Worm (Caenorhabditis elegans) whole organism, L3 larva: ENCODE results near the gene T19H12.12.
"Not testable (repeated sequence)": the region's sequence is repeated elsewhere in the genome, so short reads cannot be mapped to it uniquely, and the experiment has no call there.

Experiments
- R02D3.7 ChIP-seq: fragments of 150-350 bp; optimal IDR thresholded peaks from 2 replicates; lab custom pipeline; 2014; ENCODE audit warnings: missing biosample characterization, missing genetic modification characterization
- ZK546.5 ChIP-seq: sonication (generic microtip); optimal IDR thresholded peaks from 2 replicates; lab custom pipeline; 2017; ENCODE audit warnings: missing biosample characterization, missing genetic modification characterization
- aly-2 ChIP-seq: fragments of 150-350 bp; optimal IDR thresholded peaks from 2 replicates; lab custom pipeline; 2014; ENCODE audit warnings: missing biosample characterization, missing genetic modification characterization
- ceh-28 ChIP-seq: fragments of 150-350 bp; optimal IDR thresholded peaks from 2 replicates; lab custom pipeline; 2014; ENCODE audit warnings: missing biosample characterization, missing genetic modification reagents, missing genetic modification characterization
- ceh-82 ChIP-seq: fragments of 150-350 bp; optimal IDR thresholded peaks from 2 replicates; lab custom pipeline; 2014; ENCODE audit warnings: missing biosample characterization, missing genetic modification characterization
- ceh-9 ChIP-seq: sonication (generic microtip); optimal IDR thresholded peaks from 2 replicates; lab custom pipeline; 2018; ENCODE audit warnings: missing biosample characterization, missing genetic modification characterization
- egl-27 ChIP-seq: sonication (generic microtip); optimal IDR thresholded peaks from 4 replicates; lab custom pipeline; 2017; ENCODE audit warnings: missing biosample characterization, missing genetic modification reagents, missing genetic modification characterization
- egl-5 ChIP-seq: fragments of 150-350 bp; optimal IDR thresholded peaks from 2 replicates; lab custom pipeline; 2017; ENCODE audit warnings: missing biosample characterization, missing genetic modification reagents, missing genetic modification characterization, inconsistent platforms
- elt-1 ChIP-seq: fragments of 150-350 bp; optimal IDR thresholded peaks from 2 replicates; lab custom pipeline; 2014; ENCODE audit warnings: missing biosample characterization, missing genetic modification characterization
- elt-3 ChIP-seq, 3 experiments: fragments of 150-350 bp in 1 of 3; sonication (generic microtip) in 2 of 3; optimal IDR thresholded peaks; 2 replicates in 2 of 3; 4 replicates in 1 of 3; lab custom pipeline; 2014 to 2017; ENCODE audit warnings: missing biosample characterization in 3 of 3, missing genetic modification characterization in 3 of 3
- eor-1 ChIP-seq, 2 experiments: fragments of 150-350 bp; optimal IDR thresholded peaks; 2 replicates each; lab custom pipeline; 2014 to 2018; ENCODE audit warnings: missing biosample characterization in 2 of 2, missing genetic modification characterization in 2 of 2
- fos-1 ChIP-seq: fragments of 150-350 bp; optimal IDR thresholded peaks from 2 replicates; lab custom pipeline; 2014; ENCODE audit warnings: missing biosample characterization, missing genetic modification characterization
- hmg-11 ChIP-seq: sonication (generic microtip); optimal IDR thresholded peaks from 2 replicates; lab custom pipeline; 2016; ENCODE audit warnings: missing genetic modification characterization, missing compliant biosample characterization
- jun-1 ChIP-seq: fragments of 150-350 bp; optimal IDR thresholded peaks from 2 replicates; lab custom pipeline; 2014; ENCODE audit warnings: missing biosample characterization, missing genetic modification reagents, missing genetic modification characterization
- lin-39 ChIP-seq: fragments of 150-350 bp; optimal IDR thresholded peaks from 2 replicates; lab custom pipeline; 2018; ENCODE audit warnings: missing biosample characterization, missing genetic modification reagents, missing genetic modification characterization
- mdl-1 ChIP-seq: fragments of 150-350 bp; optimal IDR thresholded peaks from 2 replicates; lab custom pipeline; 2014; ENCODE audit warnings: missing biosample characterization, missing genetic modification characterization
- mml-1 ChIP-seq: fragments of 150-350 bp; sonication (generic microtip); optimal IDR thresholded peaks from 3 replicates; lab custom pipeline; 2014; ENCODE audit warnings: missing biosample characterization, missing genetic modification characterization
- nhr-11 ChIP-seq: fragments of 150-350 bp; optimal IDR thresholded peaks from 2 replicates; lab custom pipeline; 2014; ENCODE audit warnings: missing biosample characterization, missing genetic modification characterization
- nhr-23 ChIP-seq: fragments of 150-350 bp; optimal IDR thresholded peaks from 2 replicates; lab custom pipeline; 2014; ENCODE audit warnings: missing biosample characterization, missing genetic modification reagents, missing genetic modification characterization
- nhr-237 ChIP-seq: fragments of 150-350 bp; optimal IDR thresholded peaks from 2 replicates; lab custom pipeline; 2014; ENCODE audit warnings: missing biosample characterization, missing genetic modification characterization
- nhr-25 ChIP-seq: sonication (generic microtip); optimal IDR thresholded peaks from 2 replicates; lab custom pipeline; 2017; ENCODE audit warnings: missing biosample characterization, missing genetic modification characterization
- nhr-43 ChIP-seq: sonication (generic microtip); optimal IDR thresholded peaks from 2 replicates; lab custom pipeline; 2016; ENCODE audit warnings: mild to moderate bottlenecking, missing genetic modification characterization, missing compliant biosample characterization; ENCODE audit not compliant: poor library complexity, severe bottlenecking
- nhr-67 ChIP-seq: fragments of 150-350 bp; optimal IDR thresholded peaks from 2 replicates; lab custom pipeline; 2014; ENCODE audit warnings: missing biosample characterization, missing genetic modification characterization
- nhr-77 ChIP-seq: fragments of 150-350 bp; optimal IDR thresholded peaks from 2 replicates; lab custom pipeline; 2014; ENCODE audit warnings: missing biosample characterization, missing genetic modification characterization
- pqm-1 ChIP-seq: fragments of 150-350 bp; optimal IDR thresholded peaks from 2 replicates; lab custom pipeline; 2017; ENCODE audit warnings: missing biosample characterization, missing genetic modification characterization, inconsistent platforms
- sea-2 ChIP-seq: fragments of 150-350 bp; sonication (generic microtip); optimal IDR thresholded peaks from 4 replicates; lab custom pipeline; 2014; ENCODE audit warnings: missing biosample characterization, missing genetic modification reagents, missing genetic modification characterization
- snpc-4 ChIP-seq: fragments of 150-350 bp; optimal IDR thresholded peaks from 2 replicates; lab custom pipeline; 2014; ENCODE audit warnings: missing biosample characterization, missing genetic modification characterization
- zag-1 ChIP-seq: fragments of 150-350 bp; optimal IDR thresholded peaks from 2 replicates; lab custom pipeline; 2014; ENCODE audit warnings: missing biosample characterization, missing genetic modification characterization
- ztf-11 ChIP-seq: fragments of 150-350 bp; optimal IDR thresholded peaks from 2 replicates; lab custom pipeline; 2014; ENCODE audit warnings: missing biosample characterization, missing genetic modification characterization

Gene T19H12.12

ce11 chrV:4894971-4895370 is 10.4 kb downstream of the T19H12.12 start, which contains the start of gene ugt-11:
ugt-11 (minus strand) TSS chrV:4895071.
- no peak for TF ChIP-seq ztf-11 (tag; lab: Kevin White, UChicago)
- no peak for TF ChIP-seq fos-1
- TF ChIP-seq R02D3.7 (tag; lab: Kevin White, UChicago), result no peak
- TF ChIP-seq egl-27, result no peak
- no peak for TF ChIP-seq jun-1 (tag; lab: Kevin White, UChicago)

DNA sequence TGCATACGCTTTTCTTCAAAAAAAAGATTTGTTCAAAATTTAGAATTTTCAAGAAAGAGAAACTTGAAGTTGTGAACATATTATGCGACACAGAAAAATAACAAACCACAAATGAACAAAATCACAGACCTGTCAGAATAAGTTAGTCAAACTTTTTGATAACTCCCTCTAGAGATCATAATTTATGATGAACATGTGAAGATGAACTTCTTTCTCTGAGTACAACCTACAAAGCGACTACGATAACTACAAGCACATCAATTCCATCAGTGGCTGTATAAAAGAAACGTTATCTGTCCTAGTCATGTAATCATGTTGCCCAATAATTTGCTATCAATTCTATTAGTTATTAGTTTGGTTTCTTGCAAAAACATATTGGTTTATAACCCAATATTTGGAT is 11.2 kb downstream of the T19H12.12 start, which contains the start of gene ugt-9:
TSS of gene ugt-9 (plus strand) at position 305 of the 400 bp plus-strand sequence.
- TF ChIP-seq aly-2 (tag; lab: Kevin White, UChicago) (no peak), nhr-25 (tag; lab: Kevin White, UChicago) (peak; percentile 16)

ce11 chrV:4900020-4900419 is 15.4 kb downstream of the T19H12.12 start, which contains the start of gene ugt-10:
ugt-10 (minus strand) TSS chrV:4900120.
- TF ChIP-seq nhr-237; mml-1 (tag; lab: Kevin White, UChicago); ceh-28 (tag; lab: Kevin White, UChicago): not testable (repeated sequence)
- TF ChIP-seq, all 47 proteins: peak for 0; not testable (repeated sequence) for 47

DNA sequence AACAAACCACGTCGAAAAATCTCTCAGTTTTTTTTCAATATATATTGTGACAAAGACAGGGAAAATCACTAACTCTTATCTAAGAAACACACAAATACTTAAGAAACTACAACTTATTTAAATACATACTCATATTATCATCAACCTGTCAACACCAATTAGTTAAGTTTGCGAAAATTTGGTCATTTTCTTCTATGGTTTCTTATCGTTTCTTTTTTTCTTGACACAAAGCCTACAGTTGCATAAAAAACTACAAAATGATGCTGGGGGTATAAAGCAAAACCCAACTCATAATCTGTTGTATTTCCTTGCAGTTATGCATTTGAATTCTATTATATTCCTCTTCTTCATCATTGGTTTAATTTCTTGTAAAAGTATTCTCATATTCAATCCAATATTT is 16.5 kb downstream of the T19H12.12 start, which contains the start of gene ugt-67:
TSS of gene ugt-67 (plus strand) at position 301 of the 400 bp plus-strand sequence.
- TF ChIP-seq nhr-25 (tag; lab: Kevin White, UChicago) (no peak), fos-1 (no peak), eor-1 (tag; optimal IDR thresholded peaks at IDR 0.05; lab: Kevin White, UChicago) (no peak), ceh-82 (tag; lab: Kevin White, UChicago) (no peak), jun-1 (tag; lab: Kevin White, UChicago) (no peak), egl-27 (no peak), egl-5 (no peak), hmg-11 (tag; lab: Kevin White, UChicago) (no peak), elt-3 (tag; optimal IDR thresholded peaks at IDR 0.05; lab: Kevin White, UChicago) (no peak), nhr-11 (tag; lab: Kevin White, UChicago) (no peak), sea-2 (GFP tag; lab: Kevin White, UChicago) (no peak), ceh-9 (no peak)

DNA sequence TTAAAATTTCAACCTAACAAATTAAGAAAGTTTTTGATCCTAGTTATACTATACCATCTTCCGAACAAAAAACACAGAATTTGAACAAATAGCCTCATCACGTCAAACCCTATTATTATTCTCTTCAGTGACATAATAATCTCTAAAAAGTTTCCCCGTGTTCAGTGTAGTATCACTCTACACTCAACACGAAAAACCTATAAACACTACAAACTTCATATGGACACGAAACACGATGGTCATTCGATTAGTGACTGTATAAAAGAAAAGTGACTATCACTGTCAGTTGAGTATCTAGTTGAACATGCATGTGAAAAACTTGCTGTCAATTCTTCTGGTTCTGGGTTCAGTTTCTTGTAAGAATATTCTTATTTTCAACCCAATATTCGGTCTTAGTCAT is 19.1 kb downstream of the T19H12.12 start, which contains the start of gene ugt-8:
TSS of gene ugt-8 (plus strand) at position 235 of the 400 bp plus-strand sequence.
- TF ChIP-seq zag-1 (tag; lab: Kevin White, UChicago) (no peak), hmg-11 (tag; lab: Kevin White, UChicago) (no peak), eor-1 (tag; optimal IDR thresholded peaks at IDR 0.05; lab: Kevin White, UChicago) (no peak), mdl-1 (tag; lab: Kevin White, UChicago) (no peak), snpc-4 (tag; lab: Kevin White, UChicago) (no peak), ztf-11 (tag; lab: Kevin White, UChicago) (no peak)
- TF ChIP-seq, all 47 proteins: peak for 0

DNA sequence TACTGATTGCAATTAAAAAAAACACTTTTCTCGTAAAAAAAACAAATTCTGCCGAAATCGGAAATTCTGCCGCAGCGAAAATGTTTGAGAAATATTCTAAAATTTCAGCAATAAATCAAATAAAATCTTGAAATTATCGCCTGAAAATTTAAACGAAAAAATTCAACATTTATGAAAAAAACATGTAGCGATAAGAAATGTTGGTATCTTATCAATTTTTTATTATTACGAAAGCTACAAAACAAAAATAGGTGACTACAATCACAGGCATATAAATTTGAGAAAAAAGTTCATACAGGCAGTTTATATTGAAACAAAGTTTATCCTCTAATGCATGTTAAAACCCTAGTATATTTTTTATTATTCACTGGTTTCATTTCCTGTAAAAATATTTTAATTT is 21.4 kb downstream of the T19H12.12 start, which contains the start of gene ugt-14:
TSS of gene ugt-14 (plus strand) at position 301 of the 400 bp plus-strand sequence.
- no peak for TF ChIP-seq lin-39 (tag; lab: Kevin White, UChicago)
- no peak for TF ChIP-seq nhr-25 (tag; lab: Kevin White, UChicago)
- no peak for TF ChIP-seq jun-1 (tag; lab: Kevin White, UChicago)
- no peak for TF ChIP-seq nhr-43 (tag; lab: Kevin White, UChicago)
- no peak for TF ChIP-seq nhr-77 (tag; lab: Kevin White, UChicago)
- TF ChIP-seq sea-2 (GFP tag; lab: Kevin White, UChicago), result no peak
- TF ChIP-seq eor-1 (tag; optimal IDR thresholded peaks at IDR 0.05; lab: Kevin White, UChicago), result no peak
- no peak for TF ChIP-seq egl-27
- TF ChIP-seq ZK546.5, result no peak

ce11 chrV:4908591-4908990 is 24.0 kb downstream of the T19H12.12 start, which contains the start of gene ugt-13:
ugt-13 (plus strand) TSS chrV:4908884.
- TF ChIP-seq elt-3 (tag; optimal IDR thresholded peaks at IDR 0.05; lab: Kevin White, UChicago) (peak in 1 of 3 experiments; percentile 43), nhr-43 (tag; lab: Kevin White, UChicago) (peak; percentile 49), elt-1 (tag; lab: Kevin White, UChicago) (peak; percentile 9), nhr-23 (peak; percentile 54), fos-1 (no peak), pqm-1 (tag; lab: Kevin White, UChicago) (no peak), R02D3.7 (tag; lab: Kevin White, UChicago) (no peak), nhr-25 (tag; lab: Kevin White, UChicago) (peak; percentile 58), nhr-67 (tag; lab: Kevin White, UChicago) (no peak), egl-5 (no peak)
